Fruit fly (Drosophila melanogaster): ENCODE results near the gene mamo.

The mamo gene

DNA sequence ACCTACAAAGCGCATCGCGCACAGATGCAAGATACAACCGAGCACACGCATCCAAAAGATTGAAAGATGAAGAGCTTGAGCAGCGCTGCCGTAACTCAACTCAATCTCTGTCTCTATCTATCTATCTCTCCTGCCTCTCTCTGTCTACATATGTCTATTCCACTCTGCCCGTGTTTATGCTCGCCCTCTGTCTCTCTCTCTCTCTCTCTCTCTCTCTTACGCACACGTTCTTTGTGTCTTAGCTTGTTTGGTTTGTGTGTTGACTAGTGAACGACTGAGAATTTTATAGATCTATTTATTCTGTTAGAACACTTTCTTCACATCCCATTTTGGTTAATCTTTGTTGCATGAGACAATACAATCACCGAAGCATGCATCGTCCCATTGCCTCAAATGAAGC lies 184.8 kb downstream of the mamo start (continued):
- TF ChIP-seq pho (GFP tag; optimal IDR thresholded peaks at IDR 0.05) (no peak), CG15696 (tag; optimal IDR thresholded peaks at IDR 0.05) (peak; percentile 39), Deaf1 (tag; optimal IDR thresholded peaks at IDR 0.05) (no peak), CG1529 (GFP tag; optimal IDR thresholded peaks at IDR 0.05) (no peak), CG8924 (tag; optimal IDR thresholded peaks at IDR 0.05) (peak; percentile 10), Sox102F (GFP tag; optimal IDR thresholded peaks at IDR 0.05) (no peak), CG11085 (GFP tag; IDR thresholded peaks at IDR 0.05) (no peak), CG8281 (tag; optimal IDR thresholded peaks at IDR 0.05) (peak; percentile 22), lab (GFP tag; optimal IDR thresholded peaks at IDR 0.05) (peak; percentile 5), ato (GFP tag; IDR thresholded peaks at IDR 0.05; ENCODE audit: partially characterized antibody) (no peak), Atf6 (GFP tag; IDR thresholded peaks at IDR 0.05) (no peak), MTF-1 (GFP tag; optimal IDR thresholded peaks at IDR 0.05; ENCODE audit: borderline replicate concordance) (no peak), mirr (GFP tag; optimal IDR thresholded peaks at IDR 0.05) (no peak), dpn (GFP tag; optimal IDR thresholded peaks at IDR 0.05) (no peak), YL-1 (GFP tag; optimal IDR thresholded peaks at IDR 0.05) (no peak), her (GFP tag; optimal IDR thresholded peaks at IDR 0.05) (no peak), run (tag; optimal IDR thresholded peaks at IDR 0.05) (no peak), Dad (GFP tag; optimal IDR thresholded peaks at IDR 0.05) (no peak), psq (GFP tag; optimal IDR thresholded peaks at IDR 0.05) (no peak), ken (GFP tag; IDR thresholded peaks at IDR 0.05) (no peak), chm (GFP tag; IDR thresholded peaks at IDR 0.05) (no peak), CG10565 (GFP tag; optimal IDR thresholded peaks at IDR 0.05) (no peak), Mrtf (GFP tag; IDR thresholded peaks at IDR 0.05) (no peak), CG2202 (tag; optimal IDR thresholded peaks at IDR 0.05) (peak; percentile 2), zen (tag; optimal IDR thresholded peaks at IDR 0.05) (no peak), CG16813 (GFP tag; IDR thresholded peaks at IDR 0.05; ENCODE audit: partially characterized antibody) (no peak), scrt (GFP tag; optimal IDR thresholded peaks at IDR 0.05) (no peak), CG17361 (GFP tag; IDR thresholded peaks at IDR 0.05) (no peak), sr (GFP tag; IDR thresholded peaks at IDR 0.05) (peak; percentile 48; the same call in 1 of the 3 replicates), Taf1 (GFP tag; IDR thresholded peaks at IDR 0.05) (no peak), CG18011 (GFP tag; optimal IDR thresholded peaks at IDR 0.05) (no peak), klu (GFP tag; IDR thresholded peaks at IDR 0.05) (no peak), gcm (GFP tag; optimal IDR thresholded peaks at IDR 0.05) (no peak), CG15011 (GFP tag; optimal IDR thresholded peaks at IDR 0.05) (no peak), yki (optimal IDR thresholded peaks at IDR 0.05) (no peak), CG12744 (GFP tag; optimal IDR thresholded peaks at IDR 0.05) (no peak), CG33213 (GFP tag; optimal IDR thresholded peaks at IDR 0.05) (no peak), HmgZ (tag; optimal IDR thresholded peaks at IDR 0.05) (no peak), CG13287 (GFP tag; IDR thresholded peaks at IDR 0.05; ENCODE audit: partially characterized antibody) (no peak), CG30431 (GFP tag; optimal IDR thresholded peaks at IDR 0.05) (no peak), dimm (GFP tag; IDR thresholded peaks at IDR 0.05) (no peak), disco-r (GFP tag; optimal IDR thresholded peaks at IDR 0.05) (no peak), CG9215 (GFP tag; IDR thresholded peaks at IDR 0.05) (no peak), CG3995 (GFP tag; optimal IDR thresholded peaks at IDR 0.05) (no peak), Max (GFP tag; optimal IDR thresholded peaks at IDR 0.05) (no peak), CG11398 (GFP tag; optimal IDR thresholded peaks at IDR 0.05) (no peak), en (GFP tag; optimal IDR thresholded peaks at IDR 0.05) (no peak), CG9609 (GFP tag; optimal IDR thresholded peaks at IDR 0.05) (no peak), trh (GFP tag; optimal IDR thresholded peaks at IDR 0.05) (no peak), CG13624 (GFP tag; optimal IDR thresholded peaks at IDR 0.05) (no peak), Spps (tag; optimal IDR thresholded peaks at IDR 0.05) (peak; percentile 22), CG7987 (GFP tag; optimal IDR thresholded peaks at IDR 0.05) (no peak)

All from whole organism, embryonic.